Worm (Caenorhabditis elegans) whole organism, L3 larva: Measurements from ENCODE around the gene mks-3.

ENCODE experiments used
- R02D3.7 ChIP-seq: fragments of 150-350 bp; optimal IDR thresholded peaks from 2 replicates; lab custom pipeline; 2014; ENCODE audit warnings: missing biosample characterization, missing genetic modification characterization
- ZK546.5 ChIP-seq: sonication (generic microtip); optimal IDR thresholded peaks from 2 replicates; lab custom pipeline; 2017; ENCODE audit warnings: missing biosample characterization, missing genetic modification characterization
- aly-2 ChIP-seq: fragments of 150-350 bp; optimal IDR thresholded peaks from 2 replicates; lab custom pipeline; 2014; ENCODE audit warnings: missing biosample characterization, missing genetic modification characterization
- ama-1 ChIP-seq: fragments of 150-350 bp; optimal IDR thresholded peaks from 2 replicates; lab custom pipeline; 2018
- ceh-28 ChIP-seq: fragments of 150-350 bp; optimal IDR thresholded peaks from 2 replicates; lab custom pipeline; 2014; ENCODE audit warnings: missing biosample characterization, missing genetic modification reagents, missing genetic modification characterization
- ceh-82 ChIP-seq: fragments of 150-350 bp; optimal IDR thresholded peaks from 2 replicates; lab custom pipeline; 2014; ENCODE audit warnings: missing biosample characterization, missing genetic modification characterization
- ceh-9 ChIP-seq: sonication (generic microtip); optimal IDR thresholded peaks from 2 replicates; lab custom pipeline; 2018; ENCODE audit warnings: missing biosample characterization, missing genetic modification characterization
- egl-27 ChIP-seq: sonication (generic microtip); optimal IDR thresholded peaks from 4 replicates; lab custom pipeline; 2017; ENCODE audit warnings: missing biosample characterization, missing genetic modification reagents, missing genetic modification characterization
- egl-5 ChIP-seq: fragments of 150-350 bp; optimal IDR thresholded peaks from 2 replicates; lab custom pipeline; 2017; ENCODE audit warnings: missing biosample characterization, missing genetic modification reagents, missing genetic modification characterization, inconsistent platforms
- elt-2 ChIP-seq: sonication (generic microtip); optimal IDR thresholded peaks from 2 replicates; lab custom pipeline; 2016; ENCODE audit warnings: missing genetic modification reagents, mild to moderate bottlenecking, missing genetic modification characterization, missing compliant biosample characterization
- elt-3 ChIP-seq, 3 experiments: fragments of 150-350 bp in 1 of 3; sonication (generic microtip) in 2 of 3; optimal IDR thresholded peaks; 2 replicates in 2 of 3; 4 replicates in 1 of 3; lab custom pipeline; 2014 to 2017; ENCODE audit warnings: missing biosample characterization in 3 of 3, missing genetic modification characterization in 3 of 3
- eor-1 ChIP-seq, 2 experiments: fragments of 150-350 bp; optimal IDR thresholded peaks; 2 replicates each; lab custom pipeline; 2014 to 2018; ENCODE audit warnings: missing biosample characterization in 2 of 2, missing genetic modification characterization in 2 of 2
- fkh-10 ChIP-seq: sonication (generic microtip); optimal IDR thresholded peaks from 2 replicates; lab custom pipeline; 2017; ENCODE audit warnings: missing biosample characterization, missing genetic modification reagents, missing genetic modification characterization
- fkh-2 ChIP-seq: fragments of 150-350 bp; optimal IDR thresholded peaks from 2 replicates; lab custom pipeline; 2014; ENCODE audit warnings: missing biosample characterization, missing genetic modification reagents, missing genetic modification characterization
- hmg-11 ChIP-seq: sonication (generic microtip); optimal IDR thresholded peaks from 2 replicates; lab custom pipeline; 2016; ENCODE audit warnings: missing genetic modification characterization, missing compliant biosample characterization
- jun-1 ChIP-seq: fragments of 150-350 bp; optimal IDR thresholded peaks from 2 replicates; lab custom pipeline; 2014; ENCODE audit warnings: missing biosample characterization, missing genetic modification reagents, missing genetic modification characterization
- lin-15B ChIP-seq: fragments of 150-350 bp; optimal IDR thresholded peaks from 2 replicates; lab custom pipeline; 2014; ENCODE audit warnings: missing biosample characterization, missing genetic modification characterization
- lin-39 ChIP-seq: fragments of 150-350 bp; optimal IDR thresholded peaks from 2 replicates; lab custom pipeline; 2018; ENCODE audit warnings: missing biosample characterization, missing genetic modification reagents, missing genetic modification characterization
- lsy-12 ChIP-seq: sonication (generic microtip); optimal IDR thresholded peaks from 2 replicates; lab custom pipeline; 2016; ENCODE audit warnings: mild to moderate bottlenecking, missing genetic modification characterization, missing compliant biosample characterization
- mdl-1 ChIP-seq: fragments of 150-350 bp; optimal IDR thresholded peaks from 2 replicates; lab custom pipeline; 2014; ENCODE audit warnings: missing biosample characterization, missing genetic modification characterization
- mml-1 ChIP-seq: fragments of 150-350 bp; sonication (generic microtip); optimal IDR thresholded peaks from 3 replicates; lab custom pipeline; 2014; ENCODE audit warnings: missing biosample characterization, missing genetic modification characterization
- nfya-1 ChIP-seq: sonication (generic microtip); optimal IDR thresholded peaks from 2 replicates; lab custom pipeline; 2017; ENCODE audit warnings: missing genetic modification characterization, mild to moderate bottlenecking, missing compliant biosample characterization, antibody characterized with exemption, moderate library complexity; ENCODE audit not compliant: insufficient read depth
- nhr-11 ChIP-seq: fragments of 150-350 bp; optimal IDR thresholded peaks from 2 replicates; lab custom pipeline; 2014; ENCODE audit warnings: missing biosample characterization, missing genetic modification characterization
- nhr-12 ChIP-seq: fragments of 150-350 bp; optimal IDR thresholded peaks from 2 replicates; lab custom pipeline; 2014; ENCODE audit warnings: missing biosample characterization, missing genetic modification characterization
- nhr-23 ChIP-seq: fragments of 150-350 bp; optimal IDR thresholded peaks from 2 replicates; lab custom pipeline; 2014; ENCODE audit warnings: missing biosample characterization, missing genetic modification reagents, missing genetic modification characterization
- nhr-237 ChIP-seq: fragments of 150-350 bp; optimal IDR thresholded peaks from 2 replicates; lab custom pipeline; 2014; ENCODE audit warnings: missing biosample characterization, missing genetic modification characterization
- nhr-25 ChIP-seq: sonication (generic microtip); optimal IDR thresholded peaks from 2 replicates; lab custom pipeline; 2017; ENCODE audit warnings: missing biosample characterization, missing genetic modification characterization
- nhr-28 ChIP-seq: fragments of 150-350 bp; optimal IDR thresholded peaks from 2 replicates; lab custom pipeline; 2014; ENCODE audit warnings: missing biosample characterization, missing genetic modification characterization
- nhr-43 ChIP-seq: sonication (generic microtip); optimal IDR thresholded peaks from 2 replicates; lab custom pipeline; 2016; ENCODE audit warnings: mild to moderate bottlenecking, missing genetic modification characterization, missing compliant biosample characterization; ENCODE audit not compliant: poor library complexity, severe bottlenecking
- nhr-67 ChIP-seq: fragments of 150-350 bp; optimal IDR thresholded peaks from 2 replicates; lab custom pipeline; 2014; ENCODE audit warnings: missing biosample characterization, missing genetic modification characterization
- nhr-77 ChIP-seq: fragments of 150-350 bp; optimal IDR thresholded peaks from 2 replicates; lab custom pipeline; 2014; ENCODE audit warnings: missing biosample characterization, missing genetic modification characterization
- pha-4 ChIP-seq: fragments of 150-350 bp; optimal IDR thresholded peaks from 2 replicates; lab custom pipeline; 2014; ENCODE audit warnings: missing biosample characterization, missing genetic modification reagents, missing genetic modification characterization
- pqm-1 ChIP-seq: fragments of 150-350 bp; optimal IDR thresholded peaks from 2 replicates; lab custom pipeline; 2017; ENCODE audit warnings: missing biosample characterization, missing genetic modification characterization, inconsistent platforms
- sea-2 ChIP-seq: fragments of 150-350 bp; sonication (generic microtip); optimal IDR thresholded peaks from 4 replicates; lab custom pipeline; 2014; ENCODE audit warnings: missing biosample characterization, missing genetic modification reagents, missing genetic modification characterization
- snpc-4 ChIP-seq: fragments of 150-350 bp; optimal IDR thresholded peaks from 2 replicates; lab custom pipeline; 2014; ENCODE audit warnings: missing biosample characterization, missing genetic modification characterization
- tbx-2 ChIP-seq: sonication (generic microtip); optimal IDR thresholded peaks from 2 replicates; lab custom pipeline; 2016; ENCODE audit warnings: mild to moderate bottlenecking, missing genetic modification characterization, missing compliant biosample characterization
- unc-39 ChIP-seq: sonication (generic microtip); optimal IDR thresholded peaks from 4 replicates; lab custom pipeline; 2017; ENCODE audit warnings: missing biosample characterization, missing genetic modification characterization
- unc-62 ChIP-seq: fragments of 150-350 bp; sonication (generic microtip); optimal IDR thresholded peaks from 4 replicates; lab custom pipeline; 2014; ENCODE audit warnings: missing biosample characterization, missing genetic modification reagents, missing genetic modification characterization
- zag-1 ChIP-seq: fragments of 150-350 bp; optimal IDR thresholded peaks from 2 replicates; lab custom pipeline; 2014; ENCODE audit warnings: missing biosample characterization, missing genetic modification characterization
- ztf-11 ChIP-seq: fragments of 150-350 bp; optimal IDR thresholded peaks from 2 replicates; lab custom pipeline; 2014; ENCODE audit warnings: missing biosample characterization, missing genetic modification characterization
- ztf-4 ChIP-seq: fragments of 150-350 bp; optimal IDR thresholded peaks from 2 replicates; lab custom pipeline; 2014; ENCODE audit warnings: missing biosample characterization, missing genetic modification characterization

Gene mks-3

DNA sequence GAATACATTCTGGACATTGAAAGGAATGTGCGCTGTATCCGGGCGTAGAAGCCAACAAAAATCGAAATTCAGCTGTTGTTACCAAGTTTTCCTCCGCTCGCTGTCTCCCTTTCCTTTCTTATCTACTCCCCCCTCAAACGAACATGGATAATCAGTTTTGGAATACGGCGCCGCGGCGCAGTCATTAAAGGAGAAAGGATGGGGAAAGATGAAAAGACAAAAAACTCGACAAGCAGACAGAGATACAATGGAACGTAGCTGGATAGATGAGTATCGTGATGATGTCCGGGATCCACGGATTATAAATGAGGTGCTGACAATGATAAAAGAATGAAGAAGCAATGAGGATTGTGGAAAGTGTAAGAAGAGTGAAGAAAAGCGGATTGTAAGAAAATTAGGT lies 38.1 kb downstream of the mks-3 start:
- TF ChIP-seq mml-1 (tag; lab: Kevin White, UChicago), result no peak
- TF ChIP-seq unc-39 (tag; lab: Kevin White, UChicago), result no peak
- peak; percentile 89 for TF ChIP-seq ama-1
- peak; percentile 24 for TF ChIP-seq nfya-1 (tag; lab: Kevin White, UChicago)
- TF ChIP-seq pha-4, result no peak
- TF ChIP-seq pqm-1 (tag; lab: Kevin White, UChicago), result no peak
- no peak for TF ChIP-seq nhr-237
- TF ChIP-seq nhr-12 (tag; lab: Kevin White, UChicago), result no peak
- no peak for TF ChIP-seq lin-39 (tag; lab: Kevin White, UChicago)
- no peak for TF ChIP-seq fkh-2 (tag; lab: Kevin White, UChicago)
- peak; percentile 33 for TF ChIP-seq nhr-43 (tag; lab: Kevin White, UChicago)
- TF ChIP-seq ceh-28 (tag; lab: Kevin White, UChicago), result peak; percentile 6
- no peak for TF ChIP-seq snpc-4 (tag; lab: Kevin White, UChicago)
- TF ChIP-seq zag-1, result no peak
- no peak for TF ChIP-seq lsy-12 (tag; lab: Kevin White, UChicago)
- no peak for TF ChIP-seq ceh-9 (tag; lab: Kevin White, UChicago)
- TF ChIP-seq elt-3 (tag; optimal IDR thresholded peaks at IDR 0.05; lab: Kevin White, UChicago), result peak; percentile 29 to 77 (median 72)
- peak; percentile 69 for TF ChIP-seq nhr-23
- TF ChIP-seq aly-2 (tag; lab: Kevin White, UChicago), result no peak
- TF ChIP-seq nhr-11 (tag; lab: Kevin White, UChicago), result no peak
- no peak for TF ChIP-seq ztf-11
- TF ChIP-seq tbx-2 (tag; lab: Kevin White, UChicago), result no peak
- TF ChIP-seq nhr-67, result no peak
- peak; percentile 36 for TF ChIP-seq R02D3.7 (tag; lab: Kevin White, UChicago)
- TF ChIP-seq egl-5 (tag; lab: Kevin White, UChicago), result no peak
- TF ChIP-seq elt-2 (tag; lab: Kevin White, UChicago), result no peak
- no peak for TF ChIP-seq eor-1 (tag; optimal IDR thresholded peaks at IDR 0.05; lab: Kevin White, UChicago)
- no peak for TF ChIP-seq ZK546.5 (tag; lab: Kevin White, UChicago)
- no peak for TF ChIP-seq unc-62
- no peak for TF ChIP-seq egl-27 (tag; lab: Kevin White, UChicago)
- TF ChIP-seq lin-15B, result no peak
- no peak for TF ChIP-seq fkh-10 (GFP tag; lab: Kevin White, UChicago)
- no peak for TF ChIP-seq jun-1 (tag; lab: Kevin White, UChicago)
- no peak for TF ChIP-seq nhr-77 (tag; lab: Kevin White, UChicago)
- no peak for TF ChIP-seq ztf-4 (tag; lab: Kevin White, UChicago)
- TF ChIP-seq sea-2 (GFP tag; lab: Kevin White, UChicago), result no peak
- TF ChIP-seq nhr-25 (tag; lab: Kevin White, UChicago), result peak; percentile 9

- TF ChIP-seq egl-27 (tag; lab: Kevin White, UChicago) (no peak), nhr-28 (tag; lab: Kevin White, UChicago) (no peak), ceh-82 (tag; lab: Kevin White, UChicago) (no peak), nhr-43 (tag; lab: Kevin White, UChicago) (peak; percentile 51), ceh-28 (tag; lab: Kevin White, UChicago) (no peak), tbx-2 (tag; lab: Kevin White, UChicago) (no peak), pha-4 (no peak), fkh-2 (tag; lab: Kevin White, UChicago) (no peak), hmg-11 (tag; lab: Kevin White, UChicago) (no peak), mdl-1 (tag; lab: Kevin White, UChicago) (no peak), aly-2 (tag; lab: Kevin White, UChicago) (no peak), snpc-4 (tag; lab: Kevin White, UChicago) (no peak), jun-1 (tag; lab: Kevin White, UChicago) (no peak), egl-5 (tag; lab: Kevin White, UChicago) (no peak), ama-1 (peak; percentile 32), elt-2 (tag; lab: Kevin White, UChicago) (no peak)
Observed at ce11 chrII:7544782-7545181, 38.7 kb downstream of the mks-3 start.
